Fruit fly (Drosophila melanogaster): ENCODE measurements around the gene snf.

- TF ChIP-seq Sin3A (optimal IDR thresholded peaks at IDR 0.05) (no peak), ttk (optimal IDR thresholded peaks at IDR 0.05) (no peak), Myc (optimal IDR thresholded peaks at IDR 0.05) (no peak), psq (optimal IDR thresholded peaks at IDR 0.05) (no peak), h (optimal IDR thresholded peaks at IDR 0.05) (no peak), insv (optimal IDR thresholded peaks at IDR 0.05) (no peak)
Measured at dm6 chrX:5305591-5305990, 3.5 kb upstream of the snf start, which contains the start of gene CG3323.
